Worm (Caenorhabditis elegans) whole organism, L4 larva: ENCODE measurements around the gene fbxb-61.
A peak's percentile ranks its signal among the peaks of the same experiment; 100 is the strongest.

Source experiments
- F26F4.8 ChIP-seq: fragments of 200-800 bp; sonication (Bioruptor generic); conservative IDR thresholded peaks from 2 replicates; pipeline ENCODE4 v1.3.6; 2022; ENCODE audit warnings: missing genetic modification characterization, missing compliant biosample characterization
- F37D6.2 ChIP-seq: sonication (generic microtip); optimal IDR thresholded peaks from 2 replicates; lab custom pipeline; 2016; ENCODE audit warnings: mild to moderate bottlenecking, missing genetic modification characterization, missing compliant biosample characterization
- F49E8.2 ChIP-seq: sonication (generic microtip); optimal IDR thresholded peaks from 2 replicates; lab custom pipeline; 2016; ENCODE audit warnings: missing compliant biosample characterization, mild to moderate bottlenecking, missing genetic modification characterization, borderline replicate concordance
- Y105C5A.15 ChIP-seq: fragments of 200-800 bp; sonication (Bioruptor generic); IDR thresholded peaks from 2 replicates; pipeline ENCODE4 v1.3.6; 2022; ENCODE audit warnings: missing genetic modification characterization, missing compliant biosample characterization
- Y48G9A.11 ChIP-seq: fragments of 200-800 bp; sonication (Bioruptor generic); IDR thresholded peaks from 2 replicates; pipeline ENCODE4 v1.3.6; 2022; ENCODE audit warnings: missing genetic modification reagents, missing genetic modification characterization, missing compliant biosample characterization
- aha-1 ChIP-seq: fragments of 150-350 bp; peaks from one replicate; lab custom pipeline; 2014; ENCODE audit warnings: missing biosample characterization, missing genetic modification characterization
- ceh-20 ChIP-seq: fragments of 200-800 bp; sonication (Bioruptor generic); IDR thresholded peaks from 2 replicates; pipeline ENCODE4 v1.3.6; 2022; ENCODE audit warnings: missing genetic modification reagents, missing genetic modification characterization, missing compliant biosample characterization
- ceh-28 ChIP-seq: fragments of 150-350 bp; optimal IDR thresholded peaks from 2 replicates; lab custom pipeline; 2014; ENCODE audit warnings: missing biosample characterization, missing genetic modification reagents, missing genetic modification characterization
- ceh-32 ChIP-seq: sonication (generic microtip); optimal IDR thresholded peaks from 2 replicates; lab custom pipeline; 2016; ENCODE audit warnings: mild to moderate bottlenecking, missing genetic modification characterization, missing compliant biosample characterization; ENCODE audit not compliant: poor library complexity
- ceh-82 ChIP-seq: sonication (generic microtip); optimal IDR thresholded peaks from 2 replicates; lab custom pipeline; 2017; ENCODE audit warnings: missing biosample characterization, missing genetic modification characterization
- daf-19 ChIP-seq: fragments of 200-800 bp; sonication (Bioruptor generic); conservative IDR thresholded peaks from 2 replicates; pipeline ENCODE4 v1.3.6; 2022; ENCODE audit warnings: missing genetic modification characterization, missing compliant biosample characterization
- daf-8 ChIP-seq: fragments of 200-800 bp; sonication (Bioruptor generic); IDR thresholded peaks from 2 replicates; pipeline ENCODE4 v1.3.6; 2022; ENCODE audit warnings: missing genetic modification characterization, missing compliant biosample characterization
- dmd-8 ChIP-seq: fragments of 200-800 bp; sonication (Bioruptor generic); IDR thresholded peaks from 2 replicates; pipeline ENCODE4 v1.3.6; 2022; ENCODE audit warnings: missing genetic modification characterization, missing compliant biosample characterization
- duxl-1 ChIP-seq: sonication (generic microtip); optimal IDR thresholded peaks from 2 replicates; lab custom pipeline; 2016; ENCODE audit warnings: mild to moderate bottlenecking, missing genetic modification characterization, moderate library complexity, missing compliant biosample characterization; ENCODE audit not compliant: poor library complexity
- fos-1 ChIP-seq: fragments of 150-350 bp; optimal IDR thresholded peaks from 2 replicates; lab custom pipeline; 2014; ENCODE audit warnings: missing biosample characterization, missing genetic modification characterization
- gei-8 ChIP-seq: fragments of 200-800 bp; sonication (Bioruptor generic); optimal IDR thresholded peaks from 2 replicates; lab custom pipeline; 2018; ENCODE audit warnings: mild to moderate bottlenecking, missing genetic modification characterization, missing compliant biosample characterization
- hif-1 ChIP-seq, 2 experiments: sonication (generic microtip); optimal IDR thresholded peaks; 2 replicates each; lab custom pipeline; 2016 to 2017; ENCODE audit warnings: missing compliant biosample characterization in 2 of 2, missing genetic modification characterization in 2 of 2, missing genetic modification reagents in 2 of 2, missing genotype in 2 of 2, mild to moderate bottlenecking in 1 of 2
- hlh-11 ChIP-seq: fragments of 200-800 bp; sonication (Bioruptor generic); optimal IDR thresholded peaks from 2 replicates; lab custom pipeline; 2018; ENCODE audit warnings: mild to moderate bottlenecking, missing genetic modification characterization, missing compliant biosample characterization
- jun-1 ChIP-seq: fragments of 150-350 bp; optimal IDR thresholded peaks from 2 replicates; lab custom pipeline; 2014; ENCODE audit warnings: missing biosample characterization, missing genetic modification reagents, missing genetic modification characterization
- lin-13 ChIP-seq: fragments of 150-350 bp; optimal IDR thresholded peaks from 2 replicates; lab custom pipeline; 2014; ENCODE audit warnings: missing biosample characterization, missing genetic modification reagents, missing genetic modification characterization
- lin-15B ChIP-seq: fragments of 150-350 bp; sonication (generic microtip); optimal IDR thresholded peaks from 3 replicates; lab custom pipeline; 2014; ENCODE audit warnings: missing biosample characterization, missing genetic modification characterization
- lin-38 ChIP-seq: fragments of 200-800 bp; sonication (Bioruptor generic); IDR thresholded peaks from 2 replicates; pipeline ENCODE4 v1.3.6; 2022; ENCODE audit warnings: missing genetic modification reagents, missing genetic modification characterization, missing compliant biosample characterization
- lir-3 ChIP-seq: sonication (generic microtip); optimal IDR thresholded peaks from 2 replicates; lab custom pipeline; 2016; ENCODE audit warnings: mild to moderate bottlenecking, missing genetic modification characterization, missing compliant biosample characterization
- lsy-2 ChIP-seq, 2 experiments: fragments of 150-350 bp in 1 of 2; sonication (generic microtip) in 1 of 2; optimal IDR thresholded peaks; 2 replicates each; lab custom pipeline; 2014 to 2017; ENCODE audit warnings: missing biosample characterization in 2 of 2, missing genetic modification characterization in 2 of 2
- mdl-1 ChIP-seq, 2 experiments: fragments of 150-350 bp in 1 of 2; sonication (generic microtip) in 1 of 2; optimal IDR thresholded peaks; 2 replicates each; lab custom pipeline; 2014 to 2017; ENCODE audit warnings: missing biosample characterization in 2 of 2, missing genetic modification characterization in 2 of 2
- mdt-29 ChIP-seq: fragments of 200-800 bp; sonication (Bioruptor generic); IDR thresholded peaks from 2 replicates; pipeline ENCODE4 v1.3.6; 2022; ENCODE audit warnings: missing genetic modification reagents, missing genetic modification characterization, missing compliant biosample characterization
- mxl-2 ChIP-seq: fragments of 200-800 bp; sonication (Bioruptor generic); conservative IDR thresholded peaks from 2 replicates; pipeline ENCODE4 v1.3.6; 2022; ENCODE audit warnings: missing genetic modification reagents, missing genetic modification characterization, missing compliant biosample characterization
- nhr-10 ChIP-seq: fragments of 150-350 bp; optimal IDR thresholded peaks from 2 replicates; lab custom pipeline; 2014; ENCODE audit warnings: missing biosample characterization, missing genetic modification characterization
- nhr-237 ChIP-seq: sonication (generic microtip); optimal IDR thresholded peaks from 2 replicates; lab custom pipeline; 2017; ENCODE audit warnings: missing biosample characterization, missing genetic modification characterization
- nhr-42 ChIP-seq: fragments of 200-800 bp; sonication (Bioruptor generic); IDR thresholded peaks from 2 replicates; pipeline ENCODE4 v1.3.6; 2022; ENCODE audit warnings: missing genetic modification characterization, missing compliant biosample characterization
- nhr-6 ChIP-seq: fragments of 150-350 bp; optimal IDR thresholded peaks from 2 replicates; lab custom pipeline; 2014; ENCODE audit warnings: missing biosample characterization, missing genetic modification characterization
- nhr-77 ChIP-seq: fragments of 150-350 bp; optimal IDR thresholded peaks from 2 replicates; lab custom pipeline; 2014; ENCODE audit warnings: missing biosample characterization, missing genetic modification characterization
- pha-4 ChIP-seq, 2 experiments: fragments of 150-350 bp in 1 of 2; fragments of 200-800 bp in 1 of 2; sonication (Bioruptor generic) in 1 of 2; IDR thresholded peaks in 1 of 2; optimal IDR thresholded peaks in 1 of 2; 2 replicates each; pipeline versions ENCODE4 v1.3.6 to Lab custom; 2014 to 2022; ENCODE audit warnings: missing genetic modification characterization in 2 of 2, missing genetic modification reagents in 2 of 2, missing biosample characterization in 1 of 2, missing compliant biosample characterization in 1 of 2
- php-3 ChIP-seq: fragments of 200-800 bp; sonication (Bioruptor generic); IDR thresholded peaks from 2 replicates; pipeline ENCODE4 v1.3.6; 2022; ENCODE audit warnings: missing genetic modification reagents, missing genetic modification characterization, missing compliant biosample characterization
- rbr-2 ChIP-seq: sonication (generic microtip); optimal IDR thresholded peaks from 2 replicates; lab custom pipeline; 2016; ENCODE audit warnings: missing genotype, missing genetic modification characterization, missing compliant biosample characterization
- saeg-2 ChIP-seq: fragments of 200-800 bp; sonication (Bioruptor generic); IDR thresholded peaks from 2 replicates; pipeline ENCODE4 v1.3.6; 2022; ENCODE audit warnings: missing genetic modification reagents, missing genetic modification characterization, missing compliant biosample characterization
- sdz-12 ChIP-seq: fragments of 200-800 bp; sonication (Bioruptor generic); optimal IDR thresholded peaks from 2 replicates; lab custom pipeline; 2018; ENCODE audit warnings: mild to moderate bottlenecking, missing genetic modification characterization, missing compliant biosample characterization
- skn-1 ChIP-seq: fragments of 150-350 bp; optimal IDR thresholded peaks from 2 replicates; lab custom pipeline; 2014; ENCODE audit warnings: missing biosample characterization, missing genetic modification characterization
- spr-3 ChIP-seq: fragments of 200-800 bp; sonication (Bioruptor generic); optimal IDR thresholded peaks from 2 replicates; lab custom pipeline; 2018; ENCODE audit warnings: mild to moderate bottlenecking, missing genetic modification characterization, missing compliant biosample characterization
- unc-62 ChIP-seq, 3 experiments: fragments of 150-350 bp in 1 of 3; sonication (generic microtip); optimal IDR thresholded peaks in 2 of 3; peaks in 1 of 3; 1 replicate in 1 of 3; 2 replicates in 2 of 3; lab custom pipeline; 2014 to 2017; ENCODE audit warnings: missing biosample characterization in 3 of 3, missing genetic modification characterization in 3 of 3, missing genetic modification reagents in 3 of 3, missing genotype in 1 of 3
- zag-1 ChIP-seq: fragments of 150-350 bp; optimal IDR thresholded peaks from 2 replicates; lab custom pipeline; 2014; ENCODE audit warnings: missing biosample characterization, missing genetic modification characterization
- zfp-2 ChIP-seq: sonication (generic microtip); optimal IDR thresholded peaks from 2 replicates; lab custom pipeline; 2016; ENCODE audit warnings: mild to moderate bottlenecking, missing genetic modification characterization, missing compliant biosample characterization
- zfp-3 ChIP-seq: fragments of 200-800 bp; sonication (Bioruptor generic); conservative IDR thresholded peaks from 2 replicates; pipeline ENCODE4 v1.3.6; 2022; ENCODE audit warnings: missing genetic modification reagents, missing genetic modification characterization, missing compliant biosample characterization
- zip-11 ChIP-seq: fragments of 200-800 bp; sonication (Bioruptor generic); IDR thresholded peaks from 2 replicates; pipeline ENCODE4 v1.3.6; 2022; ENCODE audit warnings: missing genetic modification characterization, missing compliant biosample characterization
- zip-2 ChIP-seq: fragments of 150-350 bp; optimal IDR thresholded peaks from 2 replicates; lab custom pipeline; 2014; ENCODE audit warnings: missing biosample characterization, missing genetic modification characterization
- ztf-11 ChIP-seq: fragments of 150-350 bp; optimal IDR thresholded peaks from 2 replicates; lab custom pipeline; 2014; ENCODE audit warnings: missing biosample characterization, missing genetic modification characterization

Gene fbxb-61

ce11 chrV:19297510-19297909, 6.4 kb upstream of the fbxb-61 start, which contains the start of gene fbxb-60:
Gene fbxb-60 (plus strand): TSS chrV:19297810.
- TF ChIP-seq hif-1 (tag; optimal IDR thresholded peaks at IDR 0.05; lab: Kevin White, UChicago) (no peak), F49E8.2 (no peak), nhr-237 (tag; lab: Kevin White, UChicago) (no peak), lir-3 (tag; lab: Kevin White, UChicago) (no peak), nhr-10 (tag; lab: Kevin White, UChicago) (no peak), zip-11 (GFP tag; lab: Robert Waterston, UW) (no peak), rbr-2 (no peak), F26F4.8 (GFP tag; lab: Robert Waterston, UW) (no peak), aha-1 (tag; lab: Kevin White, UChicago) (peak; percentile 76), fos-1 (no peak), Y105C5A.15 (GFP tag; lab: Robert Waterston, UW) (no peak), ceh-28 (tag; lab: Kevin White, UChicago) (peak; percentile 9), nhr-6 (no peak), sdz-12 (GFP tag; lab: Kevin White, UChicago) (no peak), mxl-2 (GFP tag; lab: Robert Waterston, UW) (no peak), zfp-2 (tag; lab: Kevin White, UChicago) (no peak)

DNA sequence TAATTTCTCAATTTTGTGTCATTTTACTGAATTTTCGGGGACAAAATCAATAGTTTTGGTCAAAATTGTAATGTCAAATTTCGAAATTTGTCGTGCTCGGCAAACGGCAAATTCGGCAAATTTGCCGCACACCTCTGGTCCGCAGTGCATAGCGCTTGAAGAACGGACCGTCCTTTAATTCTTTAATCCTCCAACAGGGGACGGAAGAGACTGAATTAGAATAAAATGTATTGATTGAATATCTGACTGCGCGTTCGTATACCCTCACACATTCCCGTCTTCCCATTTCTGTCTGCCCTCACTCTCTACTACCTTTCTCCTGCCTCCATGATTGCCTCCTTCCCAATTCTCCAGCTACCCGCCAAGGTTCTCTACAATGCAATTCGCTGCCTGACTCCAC, 4.7 kb upstream of the fbxb-61 start, which contains the start of gene F55C9.14:
F55C9.14 (plus strand) TSS at position 301 of the 400 bp plus-strand sequence.
- TF ChIP-seq spr-3 (GFP tag; lab: Kevin White, UChicago) (no peak), php-3 (no peak), F37D6.2 (tag; lab: Kevin White, UChicago) (no peak), zag-1 (no peak), mdl-1 (tag; optimal IDR thresholded peaks at IDR 0.05; lab: Kevin White, UChicago) (no peak), mdt-29 (no peak), nhr-42 (GFP tag; lab: Robert Waterston, UW) (no peak), unc-62 (GFP tag; optimal IDR thresholded peaks at IDR 0.05 in 1 of 2; lab: Kevin White, UChicago) (no peak), unc-62 (tag; optimal IDR thresholded peaks at IDR 0.05; lab: Kevin White, UChicago) (no peak), lin-15B (tag; lab: Kevin White, UChicago) (no peak), nhr-77 (no peak), zip-2 (no peak)

- TF ChIP-seq skn-1 (tag; lab: Kevin White, UChicago) = no peak
- no peak for TF ChIP-seq hlh-11 (tag; lab: Kevin White, UChicago)
- TF ChIP-seq ceh-28 (tag; lab: Kevin White, UChicago) = no peak
- no peak for TF ChIP-seq jun-1 (tag; lab: Kevin White, UChicago)
- TF ChIP-seq pha-4 (GFP tag; IDR thresholded peaks at IDR 0.05; lab: Robert Waterston, UW) = no peak
- no peak for TF ChIP-seq pha-4 (tag; optimal IDR thresholded peaks at IDR 0.05; lab: Kevin White, UChicago)
- no peak for TF ChIP-seq Y105C5A.15 (GFP tag; lab: Robert Waterston, UW)
- TF ChIP-seq ceh-32 (tag; lab: Kevin White, UChicago) = no peak
- TF ChIP-seq ceh-82 (tag; lab: Kevin White, UChicago) = no peak
- TF ChIP-seq hif-1 (tag; optimal IDR thresholded peaks at IDR 0.05; lab: Kevin White, UChicago) = no peak
- TF ChIP-seq F37D6.2 (tag; lab: Kevin White, UChicago) = no peak
- no peak for TF ChIP-seq F49E8.2
- no peak for TF ChIP-seq aha-1 (tag; lab: Kevin White, UChicago)
- TF ChIP-seq lsy-2 (tag; optimal IDR thresholded peaks at IDR 0.05; lab: Kevin White, UChicago) = no peak
Measured at ce11 chrV:19301934-19302333, 2.0 kb upstream of the fbxb-61 start, which contains the start of gene fbxb-62. Gene fbxb-62 (minus strand): TSS chrV:19302034.

ce11 chrV:19306906-19307305, 3.0 kb downstream of the fbxb-61 start, which contains the start of gene F55C9.15:
Gene F55C9.15 (minus strand): TSS chrV:19307006.
- TF ChIP-seq duxl-1 (tag; lab: Kevin White, UChicago) (no peak), Y48G9A.11 (GFP tag; lab: Robert Waterston, UW) (no peak), Y105C5A.15 (GFP tag; lab: Robert Waterston, UW) (no peak), pha-4 (GFP tag; IDR thresholded peaks at IDR 0.05; lab: Robert Waterston, UW) (no peak), pha-4 (tag; optimal IDR thresholded peaks at IDR 0.05; lab: Kevin White, UChicago) (no peak), ceh-20 (GFP tag; lab: Robert Waterston, UW) (no peak), ztf-11 (tag; lab: Kevin White, UChicago) (no peak), zip-2 (no peak), daf-19 (GFP tag; lab: Robert Waterston, UW) (no peak), lin-13 (GFP tag; lab: Kevin White, UChicago) (no peak), nhr-42 (GFP tag; lab: Robert Waterston, UW) (no peak), lin-38 (GFP tag; lab: Robert Waterston, UW) (no peak), dmd-8 (no peak), gei-8 (GFP tag; lab: Kevin White, UChicago) (no peak), zfp-3 (GFP tag; lab: Robert Waterston, UW) (no peak), daf-8 (GFP tag; lab: Robert Waterston, UW) (no peak), saeg-2 (GFP tag; lab: Robert Waterston, UW) (no peak)
